Fruit fly (Drosophila melanogaster) whole organism, embryonic: ENCODE results near the gene cerv.

Experiments
- ATbp ChIP-seq: fragments of 200-800 bp; sonication (Bioruptor generic); optimal IDR thresholded peaks from 2 replicates; lab custom pipeline; 2017; ENCODE audit warnings: missing biosample characterization, mild to moderate bottlenecking, missing genetic modification characterization, missing genetic modification reagents
- Adf1 ChIP-seq: fragments of 200-800 bp; sonication (Bioruptor generic); IDR thresholded peaks from 2 replicates; pipeline ENCODE4 v1.3.6; 2022; ENCODE audit warnings: missing biosample characterization, missing genetic modification characterization
- Antp ChIP-seq: fragments of 200-800 bp; sonication (Bioruptor generic); optimal IDR thresholded peaks from 3 replicates; lab custom pipeline; 2016; ENCODE audit warnings: missing biosample characterization, missing genetic modification characterization
- BtbVII ChIP-seq: fragments of 200-800 bp; sonication (Bioruptor generic); optimal IDR thresholded peaks from 3 replicates; lab custom pipeline; 2017; ENCODE audit warnings: missing biosample characterization, mild to moderate bottlenecking, missing genetic modification characterization
- CG10979 ChIP-seq: fragments of 200-800 bp; sonication (Bioruptor generic); optimal IDR thresholded peaks from 2 replicates; lab custom pipeline; 2018; ENCODE audit warnings: missing biosample characterization, mild to moderate bottlenecking, missing genetic modification characterization, moderate library complexity
- CG11504 ChIP-seq: fragments of 200-800 bp; sonication (Bioruptor generic); optimal IDR thresholded peaks from 3 replicates; lab custom pipeline; 2019; ENCODE audit warnings: missing biosample characterization, mild to moderate bottlenecking, missing genetic modification characterization, moderate library complexity
- CG11696 ChIP-seq: fragments of 200-800 bp; sonication (Bioruptor generic); IDR thresholded peaks from 2 replicates; pipeline ENCODE4 v1.3.6; 2022; ENCODE audit warnings: missing biosample characterization, missing genetic modification characterization
- CG11723 ChIP-seq: fragments of 200-800 bp; sonication (Bioruptor generic); optimal IDR thresholded peaks from 2 replicates; lab custom pipeline; 2017; ENCODE audit warnings: missing biosample characterization, mild to moderate bottlenecking, missing genetic modification characterization
- CG1603 ChIP-seq: fragments of 200-800 bp; sonication (Bioruptor generic); optimal IDR thresholded peaks from 2 replicates; lab custom pipeline; 2019; ENCODE audit warnings: missing biosample characterization, mild to moderate bottlenecking, missing genetic modification characterization, moderate library complexity
- CG16779 ChIP-seq: fragments of 200-800 bp; sonication (Bioruptor generic); IDR thresholded peaks from 2 replicates; pipeline ENCODE4 v1.3.6; 2022; ENCODE audit warnings: missing biosample characterization, missing genetic modification characterization
- CG16815 ChIP-seq: fragments of 200-800 bp; sonication (Bioruptor generic); optimal IDR thresholded peaks from 3 replicates; lab custom pipeline; 2017; ENCODE audit warnings: missing biosample characterization, mild to moderate bottlenecking, missing genetic modification characterization
- CG17186 ChIP-seq: fragments of 200-800 bp; sonication (Bioruptor generic); optimal IDR thresholded peaks from 3 replicates; lab custom pipeline; 2017; ENCODE audit warnings: missing biosample characterization, missing genetic modification reagents, missing genetic modification characterization
- CG1832 ChIP-seq: fragments of 200-800 bp; sonication (Bioruptor generic); optimal IDR thresholded peaks from 2 replicates; lab custom pipeline; 2017; ENCODE audit warnings: missing biosample characterization, mild to moderate bottlenecking, missing genetic modification characterization, inconsistent platforms
- CG43689 ChIP-seq: fragments of 200-800 bp; sonication (Bioruptor generic); IDR thresholded peaks from 2 replicates; pipeline ENCODE4 v1.3.6; 2022; ENCODE audit warnings: missing biosample characterization, missing genetic modification characterization
- CG4730 ChIP-seq: fragments of 200-800 bp; sonication (Bioruptor generic); IDR thresholded peaks from 2 replicates; pipeline ENCODE4 v1.3.6; 2022; ENCODE audit warnings: missing biosample characterization, missing genetic modification characterization
- CG5245 ChIP-seq: fragments of 200-800 bp; sonication (Bioruptor generic); optimal IDR thresholded peaks from 3 replicates; lab custom pipeline; 2016; ENCODE audit warnings: missing biosample characterization, missing genetic modification characterization
- CG7556 ChIP-seq: fragments of 200-800 bp; sonication (Bioruptor generic); optimal IDR thresholded peaks from 2 replicates; lab custom pipeline; 2017; ENCODE audit warnings: missing biosample characterization, mild to moderate bottlenecking, missing genetic modification characterization
- CG8359 ChIP-seq: fragments of 200-800 bp; sonication (Bioruptor generic); optimal IDR thresholded peaks from 2 replicates; lab custom pipeline; 2017; ENCODE audit warnings: missing biosample characterization, mild to moderate bottlenecking, missing genetic modification characterization, borderline replicate concordance
- CG9215 ChIP-seq: fragments of 200-800 bp; sonication (Bioruptor generic); IDR thresholded peaks from 2 replicates; pipeline ENCODE4 v1.3.6; 2022; ENCODE audit warnings: missing biosample characterization, missing genetic modification characterization
- CoRest ChIP-seq: fragments of 200-800 bp; sonication (Bioruptor generic); optimal IDR thresholded peaks from 3 replicates; lab custom pipeline; 2018; ENCODE audit warnings: missing biosample characterization, mild to moderate bottlenecking, missing genetic modification characterization, moderate library complexity
- CrebB ChIP-seq: fragments of 200-800 bp; sonication (Bioruptor generic); optimal IDR thresholded peaks from 3 replicates; lab custom pipeline; 2018; ENCODE audit warnings: missing biosample characterization, mild to moderate bottlenecking, missing genetic modification characterization
- Eip74EF ChIP-seq, 2 experiments: fragments of 200-800 bp in 1 of 2; fragments of >200 bp in 1 of 2; sonication (Bioruptor generic) in 1 of 2; optimal IDR thresholded peaks; 2 replicates each; lab custom pipeline; 2017 to 2019; ENCODE audit warnings: missing biosample characterization in 2 of 2, missing genetic modification characterization in 2 of 2, mild to moderate bottlenecking in 1 of 2, moderate library complexity in 1 of 2
- HLHmδ ChIP-seq: fragments of 200-800 bp; sonication (Bioruptor generic); optimal IDR thresholded peaks from 2 replicates; lab custom pipeline; 2018; ENCODE audit warnings: missing biosample characterization, mild to moderate bottlenecking, missing genetic modification characterization, moderate library complexity
- Hr78 ChIP-seq, 2 experiments: fragments of 200-800 bp in 1 of 2; fragments of >200 bp in 1 of 2; sonication (Bioruptor generic) in 1 of 2; optimal IDR thresholded peaks; 2 replicates each; lab custom pipeline; 2017 to 2019; ENCODE audit warnings: missing biosample characterization in 2 of 2, missing genetic modification characterization in 2 of 2, mild to moderate bottlenecking in 1 of 2, moderate library complexity in 1 of 2
- Mes4 ChIP-seq: fragments of 200-800 bp; sonication (Bioruptor generic); optimal IDR thresholded peaks from 2 replicates; lab custom pipeline; 2016; ENCODE audit warnings: missing biosample characterization, missing genetic modification characterization
- Optix ChIP-seq: fragments of 200-800 bp; sonication (Bioruptor generic); IDR thresholded peaks from 3 replicates; pipeline ENCODE4 v1.3.6; 2022; ENCODE audit warnings: missing biosample characterization, missing genetic modification characterization
- Ptx1 ChIP-seq: fragments of 200-800 bp; sonication (Bioruptor generic); IDR thresholded peaks from 2 replicates; pipeline ENCODE4 v1.3.6; 2022; ENCODE audit warnings: missing biosample characterization, missing genetic modification characterization
- Scr ChIP-seq: fragments of 200-800 bp; sonication (Bioruptor generic); IDR thresholded peaks from 2 replicates; pipeline ENCODE4 v1.3.6; 2022; ENCODE audit warnings: missing biosample characterization, missing genetic modification characterization; ENCODE audit not compliant: partially characterized antibody
- Usf ChIP-seq: fragments of 200-800 bp; sonication (Bioruptor generic); optimal IDR thresholded peaks from 2 replicates; lab custom pipeline; 2017; ENCODE audit warnings: missing genotype, missing biosample characterization, missing genetic modification characterization
- Vsx1 ChIP-seq: fragments of 200-800 bp; sonication (Bioruptor generic); optimal IDR thresholded peaks from 2 replicates; lab custom pipeline; 2017; ENCODE audit warnings: missing biosample characterization, mild to moderate bottlenecking, missing genetic modification characterization, missing genetic modification reagents
- croc ChIP-seq: fragments of 200-800 bp; sonication (Bioruptor generic); conservative IDR thresholded peaks from 3 replicates; pipeline ENCODE4 v1.3.6; 2022; ENCODE audit warnings: missing biosample characterization, missing genetic modification characterization
- crol ChIP-seq: fragments of 200-800 bp; sonication (Bioruptor generic); IDR thresholded peaks from 2 replicates; pipeline ENCODE4 v1.3.6; 2022; ENCODE audit warnings: missing biosample characterization, missing genetic modification characterization
- dmrt11E ChIP-seq: fragments of 200-800 bp; sonication (Bioruptor generic); optimal IDR thresholded peaks from 3 replicates; lab custom pipeline; 2018; ENCODE audit warnings: missing biosample characterization, mild to moderate bottlenecking, missing genetic modification characterization, moderate library complexity
- dmrt99B ChIP-seq: fragments of 200-800 bp; sonication (Bioruptor generic); optimal IDR thresholded peaks from 2 replicates; lab custom pipeline; 2018; ENCODE audit warnings: missing biosample characterization, mild to moderate bottlenecking, missing genetic modification characterization, moderate library complexity
- fd102C ChIP-seq: fragments of 200-800 bp; sonication (Bioruptor generic); optimal IDR thresholded peaks from 2 replicates; lab custom pipeline; 2018; ENCODE audit warnings: missing biosample characterization, mild to moderate bottlenecking, missing genetic modification characterization, moderate library complexity
- kni ChIP-seq: fragments of 200-800 bp; sonication (Bioruptor generic); optimal IDR thresholded peaks from 3 replicates; lab custom pipeline; 2017; ENCODE audit warnings: mild to moderate bottlenecking, missing biosample characterization, missing genetic modification reagents, missing genetic modification characterization
- knrl ChIP-seq: fragments of 200-800 bp; sonication (Bioruptor generic); IDR thresholded peaks from 3 replicates; pipeline ENCODE4 v1.3.6; 2022; ENCODE audit warnings: missing biosample characterization, missing genetic modification characterization; ENCODE audit not compliant: partially characterized antibody
- lab ChIP-seq: fragments of 200-800 bp; sonication (Bioruptor generic); optimal IDR thresholded peaks from 3 replicates; lab custom pipeline; 2017; ENCODE audit warnings: missing biosample characterization, missing genetic modification characterization, mild to moderate bottlenecking, moderate library complexity, missing genetic modification reagents
- otp ChIP-seq: fragments of 200-800 bp; sonication (Bioruptor generic); IDR thresholded peaks from 3 replicates; pipeline ENCODE4, ENCODE4 v1.3.6; 2022; ENCODE audit warnings: missing biosample characterization, missing genetic modification characterization
- pan ChIP-seq, 4 experiments: fragments of >200 bp in 3 of 4; fragments of 200-800 bp in 1 of 4; sonication (Bioruptor generic) in 1 of 4; optimal IDR thresholded peaks in 3 of 4; IDR thresholded peaks in 1 of 4; 2 replicates each; pipeline versions ENCODE4 v1.3.6 to Lab custom; 2017 to 2022; ENCODE audit warnings: missing biosample characterization in 2 of 4, missing genetic modification characterization in 2 of 4, mixed read lengths in 1 of 4
- pum ChIP-seq: fragments of 200-800 bp; sonication (Bioruptor generic); optimal IDR thresholded peaks from 2 replicates; lab custom pipeline; 2016; ENCODE audit warnings: missing biosample characterization, missing genetic modification characterization
- row ChIP-seq: fragments of 200-800 bp; sonication (Bioruptor generic); IDR thresholded peaks from 3 replicates; pipeline ENCODE4 v1.3.6; 2022; ENCODE audit warnings: missing biosample characterization, missing genetic modification characterization
- run ChIP-seq: fragments of 200-800 bp; sonication (Bioruptor generic); optimal IDR thresholded peaks from 3 replicates; lab custom pipeline; 2018; ENCODE audit warnings: missing biosample characterization, mild to moderate bottlenecking, missing genetic modification characterization
- sob ChIP-seq: fragments of 200-800 bp; sonication (Bioruptor generic); IDR thresholded peaks from 2 replicates; pipeline ENCODE4 v1.3.6; 2022; ENCODE audit warnings: missing biosample characterization, missing genetic modification characterization
- sqz ChIP-seq: fragments of 200-800 bp; sonication (Bioruptor generic); optimal IDR thresholded peaks from 3 replicates; lab custom pipeline; 2018; ENCODE audit warnings: missing biosample characterization, mild to moderate bottlenecking, missing genetic modification characterization
- sr ChIP-seq: fragments of 200-800 bp; sonication (Bioruptor generic); IDR thresholded peaks from 3 replicates; pipeline ENCODE4 v1.3.6; 2022; ENCODE audit warnings: missing biosample characterization, missing genetic modification characterization
- tgo ChIP-seq: fragments of 200-800 bp; sonication (Bioruptor generic); IDR thresholded peaks from 3 replicates; pipeline ENCODE4 v1.3.6; 2022; ENCODE audit warnings: missing biosample characterization, missing genetic modification characterization
- usp ChIP-seq: fragments of >200 bp; optimal IDR thresholded peaks from 2 replicates; lab custom pipeline; 2017; ENCODE audit warnings: missing biosample characterization, missing genetic modification characterization
- z ChIP-seq: fragments of 200-800 bp; sonication (Bioruptor generic); IDR thresholded peaks from 3 replicates; pipeline ENCODE4 v1.3.6; 2022; ENCODE audit warnings: missing biosample characterization, missing genetic modification characterization

cerv gene

dm6 chrX:15619631-15619960 is 41.6 kb upstream of the cerv start (continued):
- peak; percentile 12; the same call in 1 of the 3 replicates for TF ChIP-seq knrl (GFP tag; lab: Robert Waterston, UW)
- TF ChIP-seq Mes4: no peak
- TF ChIP-seq run (tag; lab: Kevin White, UChicago): peak; percentile 34
- no peak for TF ChIP-seq row
- no peak for TF ChIP-seq Scr (GFP tag; lab: Robert Waterston, UW)
- peak; percentile 2 for TF ChIP-seq dmrt11E (tag; lab: Kevin White, UChicago)
- peak; percentile 20 for TF ChIP-seq lab (GFP tag; lab: Kevin White, UChicago)
- TF ChIP-seq CG10979 (tag; lab: Kevin White, UChicago): peak; percentile 16
- peak; percentile 23 for TF ChIP-seq Vsx1 (GFP tag; lab: Kevin White, UChicago)
- TF ChIP-seq CG11723 (GFP tag; lab: Kevin White, UChicago): no peak
- TF ChIP-seq CG43689 (GFP tag; lab: Robert Waterston, UW): 0 out of 2 replicates have a peak, but pooled peaks have one; percentile 2
- peak; percentile 35 for TF ChIP-seq ATbp
- peak; percentile 64 for TF ChIP-seq CG8359
- TF ChIP-seq CG16815 (GFP tag; lab: Kevin White, UChicago): no peak
- peak; percentile 72 for TF ChIP-seq sqz (GFP tag; lab: Kevin White, UChicago)
- peak; percentile 8 for TF ChIP-seq CG1832
- TF ChIP-seq kni (GFP tag; lab: Kevin White, UChicago): peak; percentile 92
- peak; percentile 68 for TF ChIP-seq CG11504 (tag; lab: Kevin White, UChicago)
- TF ChIP-seq CrebB (tag; lab: Kevin White, UChicago): peak; percentile 1
- TF ChIP-seq dmrt99B: peak; percentile 3
- TF ChIP-seq HLHmδ (GFP tag; lab: Kevin White, UChicago): peak; percentile 78
- no peak for TF ChIP-seq usp (GFP tag; lab: Kevin White, UChicago)
- TF ChIP-seq CG17186 (GFP tag; lab: Kevin White, UChicago): peak; percentile 6
- no peak; the same call in 2 of the 3 replicates for TF ChIP-seq otp (GFP tag; lab: Robert Waterston, UW)
- no peak for TF ChIP-seq Antp (GFP tag; lab: Kevin White, UChicago)
- TF ChIP-seq Eip74EF (GFP tag; optimal IDR thresholded peaks at IDR 0.05; lab: Kevin White, UChicago): no peak
- TF ChIP-seq Adf1: no peak
- 0 out of 3 replicates have a peak, but pooled peaks have one; percentile 1 for TF ChIP-seq croc (GFP tag; lab: Robert Waterston, UW)
- TF ChIP-seq pum (GFP tag; lab: Kevin White, UChicago): no peak
- TF ChIP-seq Hr78 (GFP tag; optimal IDR thresholded peaks at IDR 0.05; lab: Kevin White, UChicago): peak in 1 of 2 experiments; percentile 85
- no peak for TF ChIP-seq tgo
- TF ChIP-seq CG4730 (GFP tag; lab: Robert Waterston, UW): no peak
- peak; percentile 23 for TF ChIP-seq BtbVII
- TF ChIP-seq Optix (GFP tag; lab: Robert Waterston, UW): no peak
- TF ChIP-seq fd102C (GFP tag; lab: Kevin White, UChicago): no peak
- no peak for TF ChIP-seq pan (optimal IDR thresholded peaks at IDR 0.05; lab: Kevin White, UChicago)
- TF ChIP-seq pan (GFP tag; optimal IDR thresholded peaks at IDR 0.05 in 1 of 2, IDR thresholded peaks at IDR 0.05 in 1 of 2): no peak
- peak; percentile 79 for TF ChIP-seq crol (GFP tag; lab: Robert Waterston, UW)
- TF ChIP-seq CG5245: no peak
- TF ChIP-seq sob (GFP tag; lab: Robert Waterston, UW): no peak
- TF ChIP-seq CoRest (tag; lab: Kevin White, UChicago): peak; percentile 0
- TF ChIP-seq z: 0 out of 3 replicates have a peak, but pooled peaks have one; percentile 41
- TF ChIP-seq CG9215 (GFP tag; lab: Robert Waterston, UW): no peak; the same call in 1 of the 2 replicates
- 0 out of 2 replicates have a peak, but pooled peaks have one; percentile 5 for TF ChIP-seq CG11696 (GFP tag; lab: Robert Waterston, UW)
- TF ChIP-seq CG16779: no peak
- TF ChIP-seq Usf (GFP tag; lab: Kevin White, UChicago): no peak
- no peak for TF ChIP-seq Ptx1 (GFP tag; lab: Robert Waterston, UW)
- TF ChIP-seq CG1603 (tag; lab: Kevin White, UChicago): peak; percentile 50
- peak; percentile 0 for TF ChIP-seq CG7556 (GFP tag; lab: Kevin White, UChicago)
- no peak for TF ChIP-seq sr (GFP tag; lab: Robert Waterston, UW)
